Fruit fly (Drosophila melanogaster) whole organism, embryonic: Measurements from ENCODE around the gene Blos4.

Experiments
- Ada2b ChIP-seq: fragments of 200-800 bp; sonication (Bioruptor generic); IDR thresholded peaks from 2 replicates; pipeline ENCODE4 v1.3.6; 2022; ENCODE audit warnings: missing biosample characterization, missing genetic modification characterization
- Atf-2 ChIP-seq: fragments of 200-800 bp; sonication (Bioruptor generic); optimal IDR thresholded peaks from 2 replicates; lab custom pipeline; 2016; ENCODE audit warnings: missing biosample characterization, missing genetic modification characterization
- Atf3 ChIP-seq: fragments of 200-800 bp; sonication (Bioruptor generic); optimal IDR thresholded peaks from 3 replicates; lab custom pipeline; 2016; ENCODE audit warnings: missing biosample characterization, missing genetic modification characterization
- Bgb ChIP-seq: fragments of 200-800 bp; sonication (Bioruptor generic); IDR thresholded peaks from 2 replicates; pipeline ENCODE4 v1.3.6; 2022; ENCODE audit warnings: missing biosample characterization, missing genetic modification characterization; ENCODE audit not compliant: partially characterized antibody
- C15 ChIP-seq: fragments of 200-800 bp; sonication (Bioruptor generic); IDR thresholded peaks from 3 replicates; pipeline ENCODE4 v1.3.6; 2022; ENCODE audit warnings: missing biosample characterization, missing genetic modification characterization
- CG1024 ChIP-seq: fragments of 200-800 bp; sonication (Bioruptor generic); IDR thresholded peaks from 2 replicates; pipeline ENCODE4 v1.3.6; 2022; ENCODE audit warnings: missing biosample characterization, missing genetic modification characterization
- CG10267 ChIP-seq: fragments of 200-800 bp; sonication (Bioruptor generic); optimal IDR thresholded peaks from 2 replicates; lab custom pipeline; 2018; ENCODE audit warnings: missing biosample characterization, mild to moderate bottlenecking, missing genetic modification characterization, moderate library complexity
- CG1529 ChIP-seq: fragments of 200-800 bp; sonication (Bioruptor generic); optimal IDR thresholded peaks from 3 replicates; lab custom pipeline; 2018; ENCODE audit warnings: missing biosample characterization, missing genetic modification characterization
- CG15601 ChIP-seq: fragments of 200-800 bp; sonication (Bioruptor generic); optimal IDR thresholded peaks from 3 replicates; lab custom pipeline; 2019; ENCODE audit warnings: missing biosample characterization, mild to moderate bottlenecking, missing genetic modification characterization, moderate library complexity
- CG16779 ChIP-seq: fragments of 200-800 bp; sonication (Bioruptor generic); IDR thresholded peaks from 2 replicates; pipeline ENCODE4 v1.3.6; 2022; ENCODE audit warnings: missing biosample characterization, missing genetic modification characterization
- CG17359 ChIP-seq: fragments of 200-800 bp; sonication (Bioruptor generic); optimal IDR thresholded peaks from 3 replicates; lab custom pipeline; 2018; ENCODE audit warnings: missing biosample characterization, mild to moderate bottlenecking, missing genetic modification characterization, moderate library complexity
- CG17802 ChIP-seq: fragments of 200-800 bp; sonication (Bioruptor generic); optimal IDR thresholded peaks from 2 replicates; lab custom pipeline; 2018; ENCODE audit warnings: missing biosample characterization, mild to moderate bottlenecking, missing genetic modification characterization, moderate library complexity
- CG31388 ChIP-seq: fragments of 200-800 bp; sonication (Bioruptor generic); optimal IDR thresholded peaks from 2 replicates; lab custom pipeline; 2016; ENCODE audit warnings: missing biosample characterization, missing genetic modification characterization
- CG34224 ChIP-seq: fragments of 200-800 bp; sonication (Bioruptor generic); IDR thresholded peaks from 3 replicates; pipeline ENCODE4 v1.3.6; 2022; ENCODE audit warnings: missing biosample characterization, missing genetic modification characterization; ENCODE audit not compliant: partially characterized antibody
- CG4282 ChIP-seq: fragments of 200-800 bp; sonication (Bioruptor generic); optimal IDR thresholded peaks from 2 replicates; lab custom pipeline; 2016; ENCODE audit warnings: missing biosample characterization, missing genetic modification characterization
- CG7928 ChIP-seq: fragments of 200-800 bp; sonication (Bioruptor generic); optimal IDR thresholded peaks from 2 replicates; lab custom pipeline; 2017; ENCODE audit warnings: missing biosample characterization, mild to moderate bottlenecking, missing genetic modification characterization
- CG8089 ChIP-seq: fragments of 200-800 bp; sonication (Bioruptor generic); optimal IDR thresholded peaks from 3 replicates; lab custom pipeline; 2016; ENCODE audit warnings: missing biosample characterization, missing genetic modification characterization
- Dfd ChIP-seq, 2 experiments: fragments of >200 bp; optimal IDR thresholded peaks; 2 replicates each; lab custom pipeline; 2017; ENCODE audit warnings: missing biosample characterization in 2 of 2, missing genetic modification characterization in 2 of 2
- Dref ChIP-seq: fragments of 200-800 bp; sonication (Bioruptor generic); IDR thresholded peaks from 2 replicates; pipeline ENCODE4 v1.3.6; 2022; ENCODE audit warnings: missing biosample characterization, missing genetic modification characterization
- E2f1 ChIP-seq: fragments of 200-800 bp; sonication (Bioruptor generic); IDR thresholded peaks from 2 replicates; pipeline ENCODE4 v1.3.6; 2022; ENCODE audit warnings: missing biosample characterization, missing genetic modification characterization
- Fer1 ChIP-seq: fragments of 200-800 bp; sonication (Bioruptor generic); optimal IDR thresholded peaks from 2 replicates; lab custom pipeline; 2017; ENCODE audit warnings: missing biosample characterization, mild to moderate bottlenecking, missing genetic modification characterization
- Hand ChIP-seq: fragments of 200-800 bp; sonication (Bioruptor generic); optimal IDR thresholded peaks from 2 replicates; lab custom pipeline; 2017; ENCODE audit warnings: mild to moderate bottlenecking, missing biosample characterization, missing genetic modification reagents, missing genetic modification characterization
- HmgD ChIP-seq: fragments of 200-800 bp; sonication (Bioruptor generic); optimal IDR thresholded peaks from 3 replicates; lab custom pipeline; 2016; ENCODE audit warnings: missing biosample characterization, missing genetic modification characterization
- Neu2 ChIP-seq: fragments of 200-800 bp; sonication (Bioruptor generic); optimal IDR thresholded peaks from 3 replicates; lab custom pipeline; 2016; ENCODE audit warnings: missing biosample characterization, missing genetic modification characterization, borderline replicate concordance
- NfI ChIP-seq: fragments of 200-800 bp; sonication (Bioruptor generic); optimal IDR thresholded peaks from 3 replicates; lab custom pipeline; 2018; ENCODE audit warnings: missing biosample characterization, mild to moderate bottlenecking, missing genetic modification characterization, moderate library complexity
- Opbp ChIP-seq: fragments of 200-800 bp; sonication (Bioruptor generic); IDR thresholded peaks from 3 replicates; pipeline ENCODE4 v1.3.6; 2022; ENCODE audit warnings: missing biosample characterization, missing genetic modification characterization; ENCODE audit not compliant: partially characterized antibody
- Ptx1 ChIP-seq: fragments of 200-800 bp; sonication (Bioruptor generic); IDR thresholded peaks from 2 replicates; pipeline ENCODE4 v1.3.6; 2022; ENCODE audit warnings: missing biosample characterization, missing genetic modification characterization
- Ravus ChIP-seq: fragments of 200-800 bp; sonication (Bioruptor generic); IDR thresholded peaks from 2 replicates; pipeline ENCODE4 v1.3.6; 2022; ENCODE audit warnings: missing biosample characterization, missing genetic modification characterization
- Sin3A ChIP-seq: fragments of >200 bp; optimal IDR thresholded peaks from 2 replicates; lab custom pipeline; 2018
- Taf1 ChIP-seq: fragments of 200-800 bp; sonication (Bioruptor generic); IDR thresholded peaks from 2 replicates; pipeline ENCODE4 v1.3.6; 2022; ENCODE audit warnings: missing biosample characterization, missing genetic modification characterization
- btn ChIP-seq: fragments of 200-800 bp; sonication (Bioruptor generic); optimal IDR thresholded peaks from 2 replicates; lab custom pipeline; 2016; ENCODE audit warnings: missing biosample characterization, missing genetic modification characterization
- cg ChIP-seq: fragments of 200-800 bp; sonication (Bioruptor generic); optimal IDR thresholded peaks from 3 replicates; lab custom pipeline; 2019; ENCODE audit warnings: missing biosample characterization, mild to moderate bottlenecking, missing genetic modification characterization, moderate library complexity
- chif ChIP-seq, 2 experiments: fragments of 200-800 bp; sonication (Bioruptor generic); optimal IDR thresholded peaks; 3 replicates each; lab custom pipeline; 2016; ENCODE audit warnings: missing biosample characterization in 2 of 2, missing genetic modification characterization in 2 of 2
- crc ChIP-seq: fragments of 200-800 bp; sonication (Bioruptor generic); optimal IDR thresholded peaks from 2 replicates; lab custom pipeline; 2016; ENCODE audit warnings: missing biosample characterization, missing genetic modification characterization
- da ChIP-seq: fragments of 200-800 bp; sonication (Bioruptor generic); optimal IDR thresholded peaks from 2 replicates; lab custom pipeline; 2016; ENCODE audit warnings: missing biosample characterization, missing genetic modification characterization
- dysf ChIP-seq: fragments of 200-800 bp; sonication (Bioruptor generic); IDR thresholded peaks from 3 replicates; pipeline ENCODE4 v1.3.6; 2022; ENCODE audit warnings: missing biosample characterization, missing genetic modification characterization
- esg ChIP-seq: fragments of 200-800 bp; sonication (Bioruptor generic); conservative IDR thresholded peaks from 2 replicates; pipeline ENCODE4 v1.3.6; 2022; ENCODE audit warnings: missing biosample characterization, missing genetic modification characterization
- fd96Cb ChIP-seq: fragments of 200-800 bp; sonication (Bioruptor generic); optimal IDR thresholded peaks from 2 replicates; lab custom pipeline; 2018; ENCODE audit warnings: missing biosample characterization, mild to moderate bottlenecking, missing genetic modification characterization, moderate library complexity
- fru ChIP-seq: fragments of >200 bp; optimal IDR thresholded peaks from 2 replicates; lab custom pipeline; 2017
- gce ChIP-seq: fragments of 200-800 bp; sonication (Bioruptor generic); IDR thresholded peaks from 3 replicates; pipeline ENCODE4 v1.3.6; 2022; ENCODE audit warnings: missing biosample characterization, missing genetic modification characterization
- grau ChIP-seq: fragments of 200-800 bp; optimal IDR thresholded peaks from 3 replicates; lab custom pipeline; 2019; ENCODE audit warnings: missing biosample characterization, mild to moderate bottlenecking, missing genetic modification characterization, moderate library complexity
- gsb ChIP-seq: fragments of 200-800 bp; sonication (Bioruptor generic); IDR thresholded peaks from 2 replicates; pipeline ENCODE4 v1.3.6; 2022; ENCODE audit warnings: missing biosample characterization, missing genetic modification characterization
- her ChIP-seq: fragments of 200-800 bp; sonication (Bioruptor generic); optimal IDR thresholded peaks from 2 replicates; lab custom pipeline; 2016; ENCODE audit warnings: missing biosample characterization, missing genetic modification characterization
- ind ChIP-seq: fragments of 200-800 bp; sonication (Bioruptor generic); optimal IDR thresholded peaks from 3 replicates; lab custom pipeline; 2016; ENCODE audit warnings: missing biosample characterization, missing genetic modification characterization
- oc ChIP-seq: fragments of 200-800 bp; sonication (Bioruptor generic); optimal IDR thresholded peaks from 2 replicates; lab custom pipeline; 2018; ENCODE audit warnings: missing biosample characterization, mild to moderate bottlenecking, missing genetic modification characterization, moderate library complexity
- prd ChIP-seq, 3 experiments: fragments of >200 bp in 2 of 3; fragments of 200-800 bp in 1 of 3; sonication (Bioruptor generic) in 1 of 3; optimal IDR thresholded peaks in 2 of 3; IDR thresholded peaks in 1 of 3; 2 replicates in 2 of 3; 3 replicates in 1 of 3; pipeline versions ENCODE4 v1.3.6 to Lab custom; 2017 to 2022; ENCODE audit warnings: missing biosample characterization in 1 of 3, missing genetic modification characterization in 1 of 3
- run ChIP-seq: fragments of 200-800 bp; sonication (Bioruptor generic); optimal IDR thresholded peaks from 3 replicates; lab custom pipeline; 2018; ENCODE audit warnings: missing biosample characterization, mild to moderate bottlenecking, missing genetic modification characterization
- sens-2 ChIP-seq: fragments of 200-800 bp; sonication (Bioruptor generic); IDR thresholded peaks from 2 replicates; pipeline ENCODE4 v1.3.6; 2022; ENCODE audit warnings: missing biosample characterization, missing genetic modification characterization
- stc ChIP-seq: fragments of 200-800 bp; sonication (Bioruptor generic); IDR thresholded peaks from 2 replicates; pipeline ENCODE4 v1.3.6; 2022; ENCODE audit warnings: missing biosample characterization, missing genetic modification characterization
- tin ChIP-seq: fragments of 200-800 bp; sonication (Bioruptor generic); optimal IDR thresholded peaks from 3 replicates; lab custom pipeline; 2016; ENCODE audit warnings: missing biosample characterization, missing genetic modification characterization
- ttk ChIP-seq: fragments of 200-800 bp; sonication (Bioruptor generic); IDR thresholded peaks from 2 replicates; pipeline ENCODE4 v2.1.2; 2022; ENCODE audit warnings: missing biosample characterization, missing genetic modification characterization
- unpg ChIP-seq: fragments of 200-800 bp; sonication (Bioruptor generic); optimal IDR thresholded peaks from 3 replicates; lab custom pipeline; 2018; ENCODE audit warnings: missing biosample characterization, mild to moderate bottlenecking, missing genetic modification characterization, moderate library complexity
- zen2 ChIP-seq: fragments of 200-800 bp; sonication (Bioruptor generic); IDR thresholded peaks from 3 replicates; pipeline ENCODE4 v1.3.6; 2022; ENCODE audit warnings: missing biosample characterization, missing genetic modification characterization; ENCODE audit not compliant: partially characterized antibody

Gene Blos4

dm6 chr3L:10878842-10879241 is at the start of gene Blos4, which contains the start of gene CG6418 (continued):
- TF ChIP-seq fd96Cb (tag; lab: Kevin White, UChicago) (no peak), run (no peak), CG17802 (tag; lab: Kevin White, UChicago) (no peak), zen2 (GFP tag; lab: Robert Waterston, UW) (no peak), esg (GFP tag; lab: Robert Waterston, UW) (no peak), Atf-2 (GFP tag; lab: Kevin White, UChicago) (no peak), gce (GFP tag; lab: Robert Waterston, UW) (no peak), grau (tag; lab: Kevin White, UChicago) (no peak), CG31388 (GFP tag; lab: Kevin White, UChicago) (no peak), Bgb (peak; percentile 56), Neu2 (no peak), CG1024 (GFP tag; lab: Robert Waterston, UW) (no peak), CG16779 (no peak), da (no peak), Hand (no peak), fru (lab: Kevin White, UChicago) (no peak), CG4282 (GFP tag; lab: Kevin White, UChicago) (no peak), Taf1 (GFP tag; lab: Robert Waterston, UW) (no peak), oc (tag; lab: Kevin White, UChicago) (no peak), her (no peak), crc (no peak), ttk (GFP tag; lab: Robert Waterston, UW) (no peak), Dref (GFP tag; lab: Robert Waterston, UW) (peak; percentile 43), CG34224 (GFP tag; lab: Robert Waterston, UW) (peak; percentile 54; the same call in 2 of the 3 replicates), NfI (GFP tag; lab: Kevin White, UChicago) (no peak), C15 (GFP tag; lab: Robert Waterston, UW) (no peak), btn (GFP tag; lab: Kevin White, UChicago) (no peak), CG15601 (no peak), Atf3 (GFP tag; lab: Kevin White, UChicago) (no peak), CG1529 (GFP tag; lab: Kevin White, UChicago) (no peak), cg (GFP tag; lab: Kevin White, UChicago) (no peak), CG7928 (GFP tag; lab: Kevin White, UChicago) (no peak), unpg (no peak), dysf (GFP tag; lab: Robert Waterston, UW) (no peak), Dfd (GFP tag; optimal IDR thresholded peaks at IDR 0.05; lab: Kevin White, UChicago) (no peak), HmgD (GFP tag; lab: Kevin White, UChicago) (peak; percentile 4), Ptx1 (GFP tag; lab: Robert Waterston, UW) (no peak), sens-2 (GFP tag; lab: Robert Waterston, UW) (no peak), chif (GFP tag; optimal IDR thresholded peaks at IDR 0.05; lab: Kevin White, UChicago) (no peak), Sin3A (lab: Kevin White, UChicago) (peak; percentile 52), tin (GFP tag; lab: Kevin White, UChicago) (no peak), Fer1 (no peak), E2f1 (GFP tag; lab: Robert Waterston, UW) (no peak), CG8089 (GFP tag; lab: Kevin White, UChicago) (no peak), gsb (GFP tag; lab: Robert Waterston, UW) (no peak), CG10267 (tag; lab: Kevin White, UChicago) (peak; percentile 3), prd (optimal IDR thresholded peaks at IDR 0.05; lab: Kevin White, UChicago) (no peak), prd (GFP tag; IDR thresholded peaks at IDR 0.05; lab: Robert Waterston, UW) (no peak), stc (GFP tag; lab: Robert Waterston, UW) (no peak), Opbp (GFP tag; lab: Robert Waterston, UW) (no peak), CG17359 (tag; lab: Kevin White, UChicago) (no peak), Ravus (GFP tag; lab: Robert Waterston, UW) (no peak), ind (GFP tag; lab: Kevin White, UChicago) (no peak), Ada2b (GFP tag; lab: Robert Waterston, UW) (no peak)
